Fruit fly (Drosophila melanogaster) whole organism: ENCODE data around the gene Hipk.

ENCODE experiments used
- Dll ChIP-seq: fragments of >200 bp; optimal IDR thresholded peaks from 2 replicates; lab custom pipeline; 2017
- pan ChIP-seq: fragments of >200 bp; optimal IDR thresholded peaks from 2 replicates; lab custom pipeline; 2017
- psq ChIP-seq: fragments of >200 bp; optimal IDR thresholded peaks from 2 replicates; lab custom pipeline; 2017

dm6 chr3L:622357-622834 lies 79.5 kb downstream of the Hipk start:
- TF ChIP-seq psq (lab: Kevin White, UChicago): no peak
- no peak for TF ChIP-seq pan (lab: Kevin White, UChicago)
- no peak for TF ChIP-seq Dll (lab: Kevin White, UChicago)
